Fruit fly (Drosophila melanogaster) whole organism, embryonic: Measurements from ENCODE around the gene Ankrd49.

ENCODE experiments used
- Awh ChIP-seq: fragments of 200-800 bp; sonication (Bioruptor generic); IDR thresholded peaks from 2 replicates; pipeline ENCODE4, ENCODE4 v1.3.6; 2022; ENCODE audit warnings: missing biosample characterization, missing genetic modification characterization
- CG8944 ChIP-seq: fragments of 200-800 bp; sonication (Bioruptor generic); optimal IDR thresholded peaks from 3 replicates; lab custom pipeline; 2016; ENCODE audit warnings: missing biosample characterization, missing genetic modification characterization
- CG9215 ChIP-seq: fragments of 200-800 bp; sonication (Bioruptor generic); IDR thresholded peaks from 2 replicates; pipeline ENCODE4 v1.3.6; 2022; ENCODE audit warnings: missing biosample characterization, missing genetic modification characterization
- Hey ChIP-seq: fragments of 200-800 bp; sonication (Bioruptor generic); optimal IDR thresholded peaks from 3 replicates; lab custom pipeline; 2018; ENCODE audit warnings: missing biosample characterization, mild to moderate bottlenecking, missing genetic modification characterization
- Hr39 ChIP-seq: fragments of >200 bp; optimal IDR thresholded peaks from 2 replicates; lab custom pipeline; 2017
- wor ChIP-seq: fragments of 200-800 bp; sonication (Bioruptor generic); IDR thresholded peaks from 2 replicates; pipeline ENCODE4 v1.3.6; 2022; ENCODE audit warnings: missing biosample characterization, missing genetic modification characterization

- TF ChIP-seq Hr39: no peak
- TF ChIP-seq wor (GFP tag; lab: Robert Waterston, UW): no peak
- no peak for TF ChIP-seq Awh
- TF ChIP-seq CG8944 (GFP tag; lab: Kevin White, UChicago): no peak
- no peak for TF ChIP-seq Hey (tag; lab: Kevin White, UChicago)
- TF ChIP-seq CG9215 (GFP tag; lab: Robert Waterston, UW): no peak
These were observed 31.4 kb upstream of the Ankrd49 start, which contains the start of gene CIAPIN1 for dm6 chr2L:15038339-15039308.
